Worm (Caenorhabditis elegans): ENCODE results near the gene nhr-166.

DNA sequence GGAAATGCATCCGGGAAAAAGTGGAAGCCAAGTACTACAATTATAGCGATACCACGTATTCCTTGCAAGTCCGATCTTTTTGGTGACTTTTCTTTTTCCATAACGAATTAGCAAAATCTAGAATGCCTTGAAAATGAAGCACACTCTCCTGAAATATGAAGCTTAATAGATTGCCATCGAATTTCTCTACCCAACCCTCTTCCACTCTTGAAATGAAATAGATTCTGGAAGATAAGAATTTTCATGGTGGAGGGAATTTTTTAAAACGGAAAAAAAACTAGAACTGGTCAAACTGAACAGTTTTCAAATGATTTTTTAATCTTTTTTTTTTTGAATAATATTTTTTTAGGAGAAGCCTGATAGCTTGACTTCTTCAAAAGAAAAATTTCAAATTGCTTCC is 19.2 kb upstream of the nhr-166 start, which contains the start of gene oac-11:
- TF ChIP-seq T26A8.4 (GFP tag; IDR thresholded peaks at IDR 0.05) (no peak), fos-1 (tag; optimal IDR thresholded peaks at IDR 0.05) (no peak), nhr-48 (tag; optimal IDR thresholded peaks at IDR 0.05) (no peak), mdl-1 (tag; optimal IDR thresholded peaks at IDR 0.05) (no peak), fkh-10 (GFP tag; optimal IDR thresholded peaks at IDR 0.05) (no peak), mxl-2 (GFP tag; conservative IDR thresholded peaks at IDR 0.05) (no peak), pha-4 (GFP tag; IDR thresholded peaks at IDR 0.05) (no peak), pha-4 (tag; optimal IDR thresholded peaks at IDR 0.05) (no peak), spr-3 (GFP tag; optimal IDR thresholded peaks at IDR 0.05) (no peak), ceh-32 (tag; optimal IDR thresholded peaks at IDR 0.05; ENCODE audit: poor library complexity) (no peak), aha-1 (tag) (no peak), Y5F2A.4 (GFP tag; optimal IDR thresholded peaks at IDR 0.05) (no peak), gei-8 (GFP tag; optimal IDR thresholded peaks at IDR 0.05) (no peak), lin-39 (tag; optimal IDR thresholded peaks at IDR 0.05) (no peak), nhr-25 (tag; optimal IDR thresholded peaks at IDR 0.05; ENCODE audit: borderline replicate concordance, insufficient read depth) (no peak)
